Fruit fly (Drosophila melanogaster): Measurements from ENCODE around the gene CG12523.

CG12523 gene

DNA sequence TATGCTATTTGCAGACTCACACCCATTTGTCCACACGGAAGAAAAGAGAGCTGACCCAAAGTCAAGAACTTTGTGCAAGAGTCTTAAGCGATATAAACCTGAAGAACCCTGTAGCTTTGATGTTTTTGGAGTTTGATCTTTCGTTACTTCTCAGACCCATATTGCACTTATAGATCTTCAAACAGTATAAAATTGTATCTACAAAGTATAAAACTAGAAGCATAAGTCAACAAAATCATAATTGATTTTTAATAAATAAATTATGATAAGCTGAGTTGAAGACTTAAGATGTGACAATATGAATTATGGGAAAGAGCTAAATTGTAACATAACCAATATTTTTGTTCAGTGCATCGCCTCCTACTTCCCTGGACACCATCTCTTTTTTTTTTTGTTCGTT lies 26.4 kb downstream of the CG12523 start (continued):
- TF ChIP-seq pum (GFP tag; optimal IDR thresholded peaks at IDR 0.05): no peak
- TF ChIP-seq CG8765 (GFP tag; IDR thresholded peaks at IDR 0.05): no peak
- TF ChIP-seq ap (GFP tag; IDR thresholded peaks at IDR 0.05): no peak
- TF ChIP-seq CG12155 (GFP tag; optimal IDR thresholded peaks at IDR 0.05): no peak
- TF ChIP-seq aop (GFP tag; IDR thresholded peaks at IDR 0.05): no peak
- no peak for TF ChIP-seq CG3407 (GFP tag; optimal IDR thresholded peaks at IDR 0.05)
- no peak for TF ChIP-seq NC2α (GFP tag; optimal IDR thresholded peaks at IDR 0.05)
- TF ChIP-seq CG1529 (GFP tag; optimal IDR thresholded peaks at IDR 0.05): no peak
- no peak for TF ChIP-seq Abd-B (GFP tag; optimal IDR thresholded peaks at IDR 0.05)
- TF ChIP-seq B-H1 (GFP tag; IDR thresholded peaks at IDR 0.05): no peak
- TF ChIP-seq dysf (GFP tag; IDR thresholded peaks at IDR 0.05): peak; percentile 36; the same call in 2 of the 3 replicates
- TF ChIP-seq gcm2 (GFP tag; optimal IDR thresholded peaks at IDR 0.05): no peak
- TF ChIP-seq jigr1 (GFP tag; IDR thresholded peaks at IDR 0.05): no peak
- TF ChIP-seq CG12769 (tag; optimal IDR thresholded peaks at IDR 0.05): no peak
- no peak for TF ChIP-seq CG14860 (GFP tag; IDR thresholded peaks at IDR 0.05; ENCODE audit: partially characterized antibody)
- no peak for TF ChIP-seq Mrtf (GFP tag; IDR thresholded peaks at IDR 0.05)
- TF ChIP-seq Hr51 (GFP tag; optimal IDR thresholded peaks at IDR 0.05): peak in 1 of 2 experiments; percentile 42
- TF ChIP-seq hkb (optimal IDR thresholded peaks at IDR 0.05): no peak
- no peak for TF ChIP-seq hkb (GFP tag; IDR thresholded peaks at IDR 0.05)
- no peak for TF ChIP-seq CG10147 (GFP tag; optimal IDR thresholded peaks at IDR 0.05)
- TF ChIP-seq zen2 (GFP tag; IDR thresholded peaks at IDR 0.05; ENCODE audit: partially characterized antibody): no peak
- no peak for TF ChIP-seq CG12942 (GFP tag; optimal IDR thresholded peaks at IDR 0.05)
- TF ChIP-seq pho (GFP tag; optimal IDR thresholded peaks at IDR 0.05): no peak
- TF ChIP-seq ash1 (GFP tag; optimal IDR thresholded peaks at IDR 0.05): no peak
- peak; percentile 9 for TF ChIP-seq ind (GFP tag; optimal IDR thresholded peaks at IDR 0.05)
- TF ChIP-seq jumu (GFP tag; optimal IDR thresholded peaks at IDR 0.05): no peak
- no peak for TF ChIP-seq CG7372 (GFP tag; IDR thresholded peaks at IDR 0.05)
- TF ChIP-seq disco-r (GFP tag; optimal IDR thresholded peaks at IDR 0.05): no peak
- no peak for TF ChIP-seq croc (GFP tag; conservative IDR thresholded peaks at IDR 0.05)
- TF ChIP-seq bcd (GFP tag; optimal IDR thresholded peaks at IDR 0.05): peak; percentile 26
- TF ChIP-seq trem (tag; optimal IDR thresholded peaks at IDR 0.05): no peak
- peak; percentile 16 for TF ChIP-seq Blimp-1 (GFP tag; optimal IDR thresholded peaks at IDR 0.05)
- no peak for TF ChIP-seq CG34224 (GFP tag; IDR thresholded peaks at IDR 0.05; ENCODE audit: partially characterized antibody)
- no peak for TF ChIP-seq CG7786 (GFP tag; optimal IDR thresholded peaks at IDR 0.05)
- TF ChIP-seq C15 (GFP tag; IDR thresholded peaks at IDR 0.05): no peak
- TF ChIP-seq CG17186 (GFP tag; optimal IDR thresholded peaks at IDR 0.05): no peak
- TF ChIP-seq CG10431 (GFP tag; optimal IDR thresholded peaks at IDR 0.05): no peak
- peak; percentile 35 for TF ChIP-seq Asciz (GFP tag; optimal IDR thresholded peaks at IDR 0.05)
- no peak for TF ChIP-seq btn (GFP tag; optimal IDR thresholded peaks at IDR 0.05)
- no peak for TF ChIP-seq CG32532 (GFP tag; IDR thresholded peaks at IDR 0.05)
- no peak for TF ChIP-seq twi (tag; optimal IDR thresholded peaks at IDR 0.05)
- TF ChIP-seq en (GFP tag; optimal IDR thresholded peaks at IDR 0.05): no peak
- peak; percentile 16 for TF ChIP-seq Deaf1 (tag; optimal IDR thresholded peaks at IDR 0.05)
- no peak for TF ChIP-seq Nf-YC (tag; optimal IDR thresholded peaks at IDR 0.05)
- no peak for TF ChIP-seq CG18011 (GFP tag; optimal IDR thresholded peaks at IDR 0.05)
- TF ChIP-seq fd102C (GFP tag; optimal IDR thresholded peaks at IDR 0.05): no peak
- no peak for TF ChIP-seq CG31388 (GFP tag; optimal IDR thresholded peaks at IDR 0.05)
- peak; percentile 39; the same call in 1 of the 2 replicates for TF ChIP-seq CG31441 (GFP tag; IDR thresholded peaks at IDR 0.05)
- no peak for TF ChIP-seq HmgD (GFP tag; optimal IDR thresholded peaks at IDR 0.05)
- TF ChIP-seq otp (GFP tag; IDR thresholded peaks at IDR 0.05): no peak
- peak; percentile 20; the same call in 1 of the 2 replicates for TF ChIP-seq Atf6 (GFP tag; IDR thresholded peaks at IDR 0.05)
- TF ChIP-seq CG31224 (GFP tag; IDR thresholded peaks at IDR 0.05): no peak
- no peak for TF ChIP-seq CG4328 (GFP tag; optimal IDR thresholded peaks at IDR 0.05)
